Fruit fly (Drosophila melanogaster): ENCODE data around the gene tara.

Gene tara

dm6 chr3R:16206162-16206561 is 19.3 kb upstream of the tara start (continued):
- TF ChIP-seq Mrtf (GFP tag; IDR thresholded peaks at IDR 0.05), result no peak

DNA sequence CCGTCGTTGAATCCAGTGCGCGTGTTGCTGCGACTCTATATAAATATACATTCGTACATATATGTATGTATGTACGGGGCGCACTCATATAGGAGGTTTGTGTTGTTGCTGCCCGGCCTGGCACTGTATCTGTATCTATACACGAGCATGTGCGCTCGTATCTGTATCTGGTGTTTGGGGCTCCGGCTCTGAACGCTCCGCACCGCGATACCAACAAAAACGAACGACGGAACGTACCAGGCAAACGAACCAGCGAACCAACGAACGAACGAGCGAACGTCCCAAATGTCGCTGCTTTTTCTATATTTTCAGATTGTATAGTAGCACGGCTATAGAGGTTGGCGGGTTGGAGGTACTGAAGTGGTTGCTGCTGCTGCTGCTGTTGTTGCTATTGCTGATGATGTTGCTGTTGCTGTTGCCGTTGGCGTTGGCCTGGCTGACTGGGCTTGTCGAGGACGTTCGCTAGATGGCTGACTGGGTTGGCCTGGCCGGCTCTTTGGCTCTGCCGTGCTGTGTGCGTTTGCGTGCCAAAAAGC is 18.3 kb upstream of the tara start:
- TF ChIP-seq fd64A (GFP tag; optimal IDR thresholded peaks at IDR 0.05), result peak; percentile 50
- TF ChIP-seq sna (GFP tag; IDR thresholded peaks at IDR 0.05; ENCODE audit: partially characterized antibody), result 0 out of 2 replicates have a peak, but pooled peaks have one; percentile 56
- peak; percentile 45; the same call in 1 of the 2 replicates for TF ChIP-seq GATAe (GFP tag; conservative IDR thresholded peaks at IDR 0.05)
- peak; percentile 86 for TF ChIP-seq CG34376 (GFP tag; optimal IDR thresholded peaks at IDR 0.05)
- no peak for TF ChIP-seq Mad (GFP tag; optimal IDR thresholded peaks at IDR 0.05)
- no peak for TF ChIP-seq CG8388 (GFP tag; optimal IDR thresholded peaks at IDR 0.05)
- peak; percentile 99 for TF ChIP-seq CG10543 (GFP tag; optimal IDR thresholded peaks at IDR 0.05)
- TF ChIP-seq CoRest (tag; optimal IDR thresholded peaks at IDR 0.05), result peak; percentile 7
- TF ChIP-seq sug (tag; optimal IDR thresholded peaks at IDR 0.05), result peak; percentile 89
- no peak for TF ChIP-seq CG4820 (GFP tag; optimal IDR thresholded peaks at IDR 0.05)
- TF ChIP-seq CG6813 (GFP tag; optimal IDR thresholded peaks at IDR 0.05), result peak; percentile 36
- TF ChIP-seq HmgZ (tag; optimal IDR thresholded peaks at IDR 0.05), result peak; percentile 83
- 0 out of 3 replicates have a peak, but pooled peaks have one; percentile 12 for TF ChIP-seq C15 (GFP tag; IDR thresholded peaks at IDR 0.05)
- TF ChIP-seq CG13894 (tag; optimal IDR thresholded peaks at IDR 0.05), result peak; percentile 99
- peak; percentile 31; the same call in 1 of the 3 replicates for TF ChIP-seq CG34224 (GFP tag; IDR thresholded peaks at IDR 0.05; ENCODE audit: partially characterized antibody)
- peak; percentile 71 for TF ChIP-seq sd (tag; optimal IDR thresholded peaks at IDR 0.05)
- no peak for TF ChIP-seq jing (GFP tag; optimal IDR thresholded peaks at IDR 0.05)
- peak; percentile 39; the same call in 1 of the 2 replicates for TF ChIP-seq Scr (GFP tag; IDR thresholded peaks at IDR 0.05; ENCODE audit: partially characterized antibody)
- TF ChIP-seq grn (GFP tag; optimal IDR thresholded peaks at IDR 0.05), result peak; percentile 73
- peak; percentile 80 for TF ChIP-seq mirr (GFP tag; optimal IDR thresholded peaks at IDR 0.05)
- 0 out of 2 replicates have a peak, but pooled peaks have one; percentile 8 for TF ChIP-seq CG10366 (GFP tag; IDR thresholded peaks at IDR 0.05)
- peak; percentile 39 for TF ChIP-seq CG4707 (GFP tag; optimal IDR thresholded peaks at IDR 0.05)
- no peak for TF ChIP-seq eve (GFP tag; optimal IDR thresholded peaks at IDR 0.05)
- TF ChIP-seq sens-2 (GFP tag; IDR thresholded peaks at IDR 0.05), result no peak
- TF ChIP-seq CG17612 (GFP tag; IDR thresholded peaks at IDR 0.05), result no peak
- peak; percentile 15 for TF ChIP-seq da (GFP tag; optimal IDR thresholded peaks at IDR 0.05)
- TF ChIP-seq Fer1 (GFP tag; optimal IDR thresholded peaks at IDR 0.05), result peak; percentile 53
- peak in 1 of 2 experiments; percentile 55 for TF ChIP-seq Hr78 (GFP tag; optimal IDR thresholded peaks at IDR 0.05)
- no peak for TF ChIP-seq Hr3 (GFP tag; optimal IDR thresholded peaks at IDR 0.05)
- TF ChIP-seq bbx (GFP tag; IDR thresholded peaks at IDR 0.05; ENCODE audit: partially characterized antibody), result peak; percentile 20; the same call in 1 of the 2 replicates
- TF ChIP-seq sens (GFP tag), result peak; percentile 81
- peak in 1 of 3 experiments; percentile 68 for TF ChIP-seq Stat92E (GFP tag; optimal IDR thresholded peaks at IDR 0.05)
- peak; percentile 16 for TF ChIP-seq nau (GFP tag; optimal IDR thresholded peaks at IDR 0.05)
- TF ChIP-seq Hand (GFP tag; optimal IDR thresholded peaks at IDR 0.05), result peak; percentile 40
- 0 out of 4 replicates have a peak, but pooled peaks have one; percentile 22 for TF ChIP-seq Dll (GFP tag; IDR thresholded peaks at IDR 0.05; ENCODE audit: partially characterized antibody)
- peak; percentile 8 for TF ChIP-seq CG2678 (tag; optimal IDR thresholded peaks at IDR 0.05)
- no peak for TF ChIP-seq salm (tag; optimal IDR thresholded peaks at IDR 0.05)
- TF ChIP-seq CG11695 (GFP tag; IDR thresholded peaks at IDR 0.05), result no peak
- peak; percentile 25 for TF ChIP-seq CG12155 (GFP tag; optimal IDR thresholded peaks at IDR 0.05)
- TF ChIP-seq lov (optimal IDR thresholded peaks at IDR 0.05), result no peak
- TF ChIP-seq lov (GFP tag; IDR thresholded peaks at IDR 0.05), result 0 out of 3 replicates have a peak, but pooled peaks have one; percentile 67
- TF ChIP-seq chm (GFP tag; IDR thresholded peaks at IDR 0.05), result peak; percentile 69
- TF ChIP-seq ci (GFP tag; IDR thresholded peaks at IDR 0.05), result peak; percentile 73; the same call in 1 of the 3 replicates
- peak; percentile 72 for TF ChIP-seq CG18599 (GFP tag; optimal IDR thresholded peaks at IDR 0.05)
- no peak for TF ChIP-seq ro (GFP tag; IDR thresholded peaks at IDR 0.05)
